Worm (Caenorhabditis elegans): ENCODE results near the gene R05D3.9.

R05D3.9 gene

ce11 chrIII:8358213-8358672 is 10.3 kb downstream of the R05D3.9 start, which contains the start of the genes R05D3.8 and rfp-1 (continued):
- TF ChIP-seq lin-29 (GFP tag; IDR thresholded peaks at IDR 0.05) (no peak), vab-7 (GFP tag; IDR thresholded peaks at IDR 0.05) (no peak), daf-16 (GFP tag; optimal IDR thresholded peaks at IDR 0.05) (no peak), daf-16 (tag; optimal IDR thresholded peaks at IDR 0.05) (peak; percentile 51), nhr-25 (tag; optimal IDR thresholded peaks at IDR 0.05; ENCODE audit: borderline replicate concordance, insufficient read depth) (peak; percentile 76), lim-7 (GFP tag; IDR thresholded peaks at IDR 0.05) (no peak), lin-1 (GFP tag; IDR thresholded peaks at IDR 0.05) (0 out of 2 replicates have a peak, but pooled peaks have one; percentile 27), hlh-11 (tag; optimal IDR thresholded peaks at IDR 0.05) (peak; percentile 60), pqm-1 (tag; optimal IDR thresholded peaks at IDR 0.05) (peak; percentile 3), nhr-48 (tag; optimal IDR thresholded peaks at IDR 0.05) (no peak), ztf-7 (tag; optimal IDR thresholded peaks at IDR 0.05) (no peak), ceh-20 (GFP tag; IDR thresholded peaks at IDR 0.05) (no peak; the same call in 1 of the 2 replicates), dve-1 (tag; optimal IDR thresholded peaks at IDR 0.05; ENCODE audit: insufficient read depth) (peak; percentile 90), daf-12 (tag; optimal IDR thresholded peaks at IDR 0.05) (no peak), aha-1 (tag) (peak; percentile 44), rbr-2 (tag; optimal IDR thresholded peaks at IDR 0.05) (peak; percentile 43), unc-130 (GFP tag; optimal IDR thresholded peaks at IDR 0.05) (peak; percentile 74), dpl-1 (GFP tag; optimal IDR thresholded peaks at IDR 0.05) (peak; percentile 87), hif-1 (tag; optimal IDR thresholded peaks at IDR 0.05) (peak in 1 of 2 experiments; percentile 54), ztf-11 (tag; optimal IDR thresholded peaks at IDR 0.05) (no peak), mxl-3 (GFP tag; optimal IDR thresholded peaks at IDR 0.05) (peak; percentile 25), snpc-1.2 (GFP tag; IDR thresholded peaks at IDR 0.05) (no peak), daf-8 (GFP tag; IDR thresholded peaks at IDR 0.05) (no peak), ama-1 (optimal IDR thresholded peaks at IDR 0.05) (no peak), mes-2 (tag; optimal IDR thresholded peaks at IDR 0.05; ENCODE audit: poor library complexity, severe bottlenecking) (peak; percentile 89), F37D6.2 (tag; optimal IDR thresholded peaks at IDR 0.05) (peak; percentile 39), mdl-1 (tag; optimal IDR thresholded peaks at IDR 0.05) (peak in 1 of 2 experiments; percentile 28), jun-1 (tag; optimal IDR thresholded peaks at IDR 0.05) (no peak), attf-4 (tag; optimal IDR thresholded peaks at IDR 0.05) (no peak), gei-8 (GFP tag; optimal IDR thresholded peaks at IDR 0.05) (no peak)

- peak; percentile 83 for TF ChIP-seq dve-1 (tag; optimal IDR thresholded peaks at IDR 0.05; ENCODE audit: insufficient read depth)
- TF ChIP-seq mxl-2 (GFP tag; conservative IDR thresholded peaks at IDR 0.05), result no peak
- TF ChIP-seq lir-3 (tag; optimal IDR thresholded peaks at IDR 0.05), result no peak
- peak; percentile 59 for TF ChIP-seq nhr-25 (tag; optimal IDR thresholded peaks at IDR 0.05; ENCODE audit: borderline replicate concordance, insufficient read depth)
- 0 out of 2 replicates have a peak, but pooled peaks have one; percentile 17 for TF ChIP-seq tra-1 (GFP tag; IDR thresholded peaks at IDR 0.05)
- TF ChIP-seq attf-4 (tag; optimal IDR thresholded peaks at IDR 0.05), result no peak
- peak in 1 of 2 experiments; percentile 28 for TF ChIP-seq daf-16 (GFP tag; optimal IDR thresholded peaks at IDR 0.05)
- peak; percentile 15 for TF ChIP-seq daf-16 (tag; optimal IDR thresholded peaks at IDR 0.05)
- peak in 1 of 2 experiments; percentile 58 for TF ChIP-seq mdl-1 (tag; optimal IDR thresholded peaks at IDR 0.05)
- peak; percentile 77 to 91 for TF ChIP-seq lsy-2 (tag; optimal IDR thresholded peaks at IDR 0.05)
- TF ChIP-seq nhr-237 (tag; optimal IDR thresholded peaks at IDR 0.05), result no peak
- TF ChIP-seq mes-2 (tag; optimal IDR thresholded peaks at IDR 0.05; ENCODE audit: poor library complexity, severe bottlenecking), result peak; percentile 1
- TF ChIP-seq nhr-48 (tag; optimal IDR thresholded peaks at IDR 0.05), result peak; percentile 62
- no peak for TF ChIP-seq zfp-3 (GFP tag; conservative IDR thresholded peaks at IDR 0.05)
- TF ChIP-seq lin-13 (GFP tag; optimal IDR thresholded peaks at IDR 0.05), result peak; percentile 79
- no peak for TF ChIP-seq daf-8 (GFP tag; IDR thresholded peaks at IDR 0.05)
- TF ChIP-seq Y48G9A.11 (GFP tag; IDR thresholded peaks at IDR 0.05), result no peak
- peak; percentile 50 for TF ChIP-seq F37D6.2 (tag; optimal IDR thresholded peaks at IDR 0.05)
- no peak for TF ChIP-seq ZK337.2 (GFP tag; IDR thresholded peaks at IDR 0.05)
- TF ChIP-seq T26A8.4 (GFP tag; IDR thresholded peaks at IDR 0.05), result peak; percentile 51
- no peak for TF ChIP-seq nhr-10 (tag; optimal IDR thresholded peaks at IDR 0.05)
- TF ChIP-seq nhr-11 (tag; optimal IDR thresholded peaks at IDR 0.05), result peak; percentile 86
- TF ChIP-seq fkh-10 (GFP tag; optimal IDR thresholded peaks at IDR 0.05), result peak; percentile 33
- peak; percentile 58 for TF ChIP-seq nhr-77 (tag; optimal IDR thresholded peaks at IDR 0.05)
- TF ChIP-seq hlh-30 (tag; optimal IDR thresholded peaks at IDR 0.05; ENCODE audit: insufficient read depth), result peak; percentile 68
- TF ChIP-seq madf-5 (GFP tag; IDR thresholded peaks at IDR 0.05), result no peak
- TF ChIP-seq snpc-1.2 (GFP tag; IDR thresholded peaks at IDR 0.05), result no peak
- TF ChIP-seq lin-38 (GFP tag; IDR thresholded peaks at IDR 0.05), result peak; percentile 68
- TF ChIP-seq dmd-6 (GFP tag; IDR thresholded peaks at IDR 0.05), result peak; percentile 53; the same call in 1 of the 2 replicates
Measured at ce11 chrIII:8356407-8356881, 12.1 kb downstream of the R05D3.9 start.
